Worm (Caenorhabditis elegans): ENCODE data around the gene Y54E2A.4.

Gene Y54E2A.4

DNA sequence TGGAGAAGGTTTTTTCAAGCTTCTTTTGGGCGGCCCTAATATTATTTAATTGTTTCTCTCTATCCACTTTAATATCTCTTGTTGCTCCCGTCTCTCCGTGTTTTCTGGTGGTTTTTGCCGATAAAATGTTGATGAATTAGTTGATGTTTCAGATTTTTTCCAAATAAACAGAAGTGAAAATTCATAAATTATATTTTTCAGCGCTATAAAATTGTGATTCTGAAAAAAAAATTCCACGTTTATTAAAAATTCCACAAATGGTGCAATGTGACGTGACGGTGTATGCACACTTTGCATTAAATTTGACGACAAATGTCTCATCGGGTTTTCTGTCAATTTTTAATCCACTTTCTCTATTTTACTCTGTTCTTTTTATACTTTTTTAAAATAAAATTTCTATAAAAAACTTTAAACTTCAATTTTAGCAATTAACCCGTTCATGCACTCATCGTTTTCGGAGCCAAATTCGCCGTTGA, 43.7 kb downstream of the Y54E2A.4 start, which contains the start of gene tbc-20 (continued):
- no peak for TF ChIP-seq hsf-1 (GFP tag; IDR thresholded peaks at IDR 0.05)
- no peak for TF ChIP-seq attf-5 (GFP tag; optimal IDR thresholded peaks at IDR 0.05)
- TF ChIP-seq cebp-2 (GFP tag; IDR thresholded peaks at IDR 0.05): no peak
- TF ChIP-seq snpc-1.3 (tag; optimal IDR thresholded peaks at IDR 0.05; ENCODE audit: insufficient read depth): peak; percentile 59
- TF ChIP-seq F23B12.7 (tag; optimal IDR thresholded peaks at IDR 0.05; ENCODE audit: insufficient read depth): no peak
- no peak for TF ChIP-seq F49E8.2 (tag; optimal IDR thresholded peaks at IDR 0.05; ENCODE audit: insufficient read depth)
- TF ChIP-seq ztf-3 (GFP tag; optimal IDR thresholded peaks at IDR 0.05): no peak
- TF ChIP-seq pha-4 (tag; optimal IDR thresholded peaks at IDR 0.05): no peak
- TF ChIP-seq tlf-1 (GFP tag; optimal IDR thresholded peaks at IDR 0.05): no peak
- TF ChIP-seq K12H6.12 (tag; optimal IDR thresholded peaks at IDR 0.05): no peak
- peak; percentile 57; the same call in 1 of the 2 replicates for TF ChIP-seq ekl-4 (GFP tag; IDR thresholded peaks at IDR 0.05)
- no peak for TF ChIP-seq nhr-90 (tag; optimal IDR thresholded peaks at IDR 0.05)
- TF ChIP-seq T26A5.8 (tag; optimal IDR thresholded peaks at IDR 0.05): no peak
- TF ChIP-seq unc-62 (GFP tag; optimal IDR thresholded peaks at IDR 0.05): no peak
- TF ChIP-seq ztf-25 (GFP tag; IDR thresholded peaks at IDR 0.05): no peak
- no peak for TF ChIP-seq repo-1 (tag; optimal IDR thresholded peaks at IDR 0.05)
- no peak for TF ChIP-seq ceh-58 (GFP tag; IDR thresholded peaks at IDR 0.05)
- TF ChIP-seq ama-1 (optimal IDR thresholded peaks at IDR 0.05): no peak
- peak in 1 of 2 experiments; percentile 9 for TF ChIP-seq ama-1 (GFP tag; optimal IDR thresholded peaks at IDR 0.05)
- peak; percentile 49 for TF ChIP-seq snpc-4 (GFP tag; optimal IDR thresholded peaks at IDR 0.05)
- TF ChIP-seq snpc-4 (tag; optimal IDR thresholded peaks at IDR 0.05): peak in 3 of 4 experiments; percentile 46 to 73 (median 68)
- no peak for TF ChIP-seq dpff-1 (tag; optimal IDR thresholded peaks at IDR 0.05)
- TF ChIP-seq C17E4.6 (GFP tag; IDR thresholded peaks at IDR 0.05): no peak
- no peak for TF ChIP-seq gei-17 (GFP tag; optimal IDR thresholded peaks at IDR 0.05)
- TF ChIP-seq ztf-26 (tag; optimal IDR thresholded peaks at IDR 0.05): no peak
- TF ChIP-seq zfh-2 (GFP tag; conservative IDR thresholded peaks at IDR 0.05): no peak
- no peak for TF ChIP-seq akir-1 (GFP tag; optimal IDR thresholded peaks at IDR 0.05)
- TF ChIP-seq aptf-2 (GFP tag; conservative IDR thresholded peaks at IDR 0.05): no peak
- TF ChIP-seq B0336.3 (GFP tag; IDR thresholded peaks at IDR 0.05): 0 out of 2 replicates have a peak, but pooled peaks have one; percentile 18
- TF ChIP-seq nfya-1 (tag; optimal IDR thresholded peaks at IDR 0.05; ENCODE audit: borderline replicate concordance, insufficient read depth): no peak
- TF ChIP-seq ztf-18 (tag; optimal IDR thresholded peaks at IDR 0.05): no peak
- TF ChIP-seq mes-4 (tag; optimal IDR thresholded peaks at IDR 0.05): no peak
- TF ChIP-seq efl-1 (GFP tag; optimal IDR thresholded peaks at IDR 0.05): peak; percentile 40
- no peak for TF ChIP-seq F22D6.2 (tag; optimal IDR thresholded peaks at IDR 0.05)
- TF ChIP-seq let-526 (GFP tag; IDR thresholded peaks at IDR 0.05): no peak
- TF ChIP-seq madf-10 (tag; optimal IDR thresholded peaks at IDR 0.05): no peak
- TF ChIP-seq madf-3 (GFP tag; IDR thresholded peaks at IDR 0.05): no peak
- TF ChIP-seq zim-3 (tag; optimal IDR thresholded peaks at IDR 0.05): no peak
- no peak for TF ChIP-seq Y53G8AR.9 (GFP tag; conservative IDR thresholded peaks at IDR 0.05)
- TF ChIP-seq Y95B8A.8 (GFP tag; IDR thresholded peaks at IDR 0.05): no peak
- TF ChIP-seq ztf-28 (GFP tag; IDR thresholded peaks at IDR 0.05): no peak
- TF ChIP-seq B0035.1 (tag; optimal IDR thresholded peaks at IDR 0.05): no peak
- peak; percentile 56 for TF ChIP-seq F33H1.4 (GFP tag; IDR thresholded peaks at IDR 0.05)
- no peak for TF ChIP-seq egl-18 (GFP tag; IDR thresholded peaks at IDR 0.05)
- TF ChIP-seq ztf-22 (GFP tag; optimal IDR thresholded peaks at IDR 0.05): no peak
- TF ChIP-seq rec-8 (tag; optimal IDR thresholded peaks at IDR 0.05): no peak
- no peak for TF ChIP-seq cebp-1 (GFP tag; IDR thresholded peaks at IDR 0.05)
- no peak for TF ChIP-seq cebp-1 (tag; optimal IDR thresholded peaks at IDR 0.05)
- TF ChIP-seq madf-6 (GFP tag; IDR thresholded peaks at IDR 0.05): peak; percentile 76
